Fruit fly (Drosophila melanogaster) whole organism, embryonic: ENCODE measurements around the gene CG32568.
A peak's percentile ranks its signal among the peaks of the same experiment; 100 is the strongest.

Experiments
- Abd-B ChIP-seq: fragments of 200-800 bp; sonication (Bioruptor generic); optimal IDR thresholded peaks from 2 replicates; lab custom pipeline; 2018; ENCODE audit warnings: missing biosample characterization, mild to moderate bottlenecking, missing genetic modification characterization, moderate library complexity
- Bteb2 ChIP-seq: fragments of 200-800 bp; sonication (Bioruptor generic); optimal IDR thresholded peaks from 2 replicates; lab custom pipeline; 2016; ENCODE audit warnings: missing biosample characterization, missing genetic modification characterization
- CG10267 ChIP-seq: fragments of 200-800 bp; sonication (Bioruptor generic); optimal IDR thresholded peaks from 2 replicates; lab custom pipeline; 2018; ENCODE audit warnings: missing biosample characterization, mild to moderate bottlenecking, missing genetic modification characterization, moderate library complexity
- CG1529 ChIP-seq: fragments of 200-800 bp; sonication (Bioruptor generic); optimal IDR thresholded peaks from 3 replicates; lab custom pipeline; 2018; ENCODE audit warnings: missing biosample characterization, missing genetic modification characterization
- CG15601 ChIP-seq: fragments of 200-800 bp; sonication (Bioruptor generic); optimal IDR thresholded peaks from 3 replicates; lab custom pipeline; 2019; ENCODE audit warnings: missing biosample characterization, mild to moderate bottlenecking, missing genetic modification characterization, moderate library complexity
- CG1602 ChIP-seq: fragments of 200-800 bp; sonication (Bioruptor generic); optimal IDR thresholded peaks from 3 replicates; lab custom pipeline; 2016; ENCODE audit warnings: missing biosample characterization, missing genetic modification characterization
- CG17328 ChIP-seq: fragments of 200-800 bp; sonication (Bioruptor generic); IDR thresholded peaks from 2 replicates; pipeline ENCODE4 v1.3.6; 2022; ENCODE audit warnings: missing biosample characterization, missing genetic modification characterization
- CG17361 ChIP-seq: fragments of 200-800 bp; sonication (Bioruptor generic); IDR thresholded peaks from 3 replicates; pipeline ENCODE4 v1.3.6; 2022; ENCODE audit warnings: missing biosample characterization, missing genetic modification characterization
- CG17568 ChIP-seq: fragments of 200-800 bp; sonication (Bioruptor generic); optimal IDR thresholded peaks from 2 replicates; lab custom pipeline; 2018; ENCODE audit warnings: missing biosample characterization, mild to moderate bottlenecking, missing genetic modification characterization, moderate library complexity
- CG17829 ChIP-seq: fragments of 200-800 bp; optimal IDR thresholded peaks from 2 replicates; lab custom pipeline; 2019; ENCODE audit warnings: missing biosample characterization, mild to moderate bottlenecking, missing genetic modification characterization, moderate library complexity
- CG2129 ChIP-seq: fragments of 200-800 bp; sonication (Bioruptor generic); IDR thresholded peaks from 2 replicates; pipeline ENCODE4 v1.3.6; 2022; ENCODE audit warnings: missing biosample characterization, missing genetic modification characterization; ENCODE audit not compliant: partially characterized antibody
- CG2202 ChIP-seq: fragments of 200-800 bp; sonication (Bioruptor generic); optimal IDR thresholded peaks from 2 replicates; lab custom pipeline; 2018; ENCODE audit warnings: missing biosample characterization, mild to moderate bottlenecking, missing genetic modification characterization
- CG31365 ChIP-seq: fragments of 200-800 bp; sonication (Bioruptor generic); optimal IDR thresholded peaks from 2 replicates; lab custom pipeline; 2018; ENCODE audit warnings: missing biosample characterization, mild to moderate bottlenecking, missing genetic modification characterization
- CG4360 ChIP-seq: fragments of 200-800 bp; sonication (Bioruptor generic); IDR thresholded peaks from 2 replicates; pipeline ENCODE4 v1.3.6; 2022; ENCODE audit warnings: missing biosample characterization, missing genetic modification characterization
- CG4707 ChIP-seq: fragments of 200-800 bp; sonication (Bioruptor generic); optimal IDR thresholded peaks from 2 replicates; lab custom pipeline; 2018; ENCODE audit warnings: missing biosample characterization, mild to moderate bottlenecking, missing genetic modification characterization, moderate library complexity
- CG7839 ChIP-seq: fragments of 200-800 bp; sonication (Bioruptor generic); optimal IDR thresholded peaks from 3 replicates; lab custom pipeline; 2018; ENCODE audit warnings: missing biosample characterization, mild to moderate bottlenecking, missing genetic modification characterization, moderate library complexity
- CG7987 ChIP-seq: fragments of 200-800 bp; sonication (Bioruptor generic); optimal IDR thresholded peaks from 2 replicates; lab custom pipeline; 2018; ENCODE audit warnings: missing biosample characterization, mild to moderate bottlenecking, missing genetic modification characterization, moderate library complexity
- CG8290 ChIP-seq, 3 experiments: fragments of 200-800 bp; sonication (Bioruptor generic); optimal IDR thresholded peaks; 2 replicates each; lab custom pipeline; 2016 to 2019; ENCODE audit warnings: missing biosample characterization in 3 of 3, missing genetic modification characterization in 3 of 3, mild to moderate bottlenecking in 2 of 3, moderate library complexity in 1 of 3
- CG8765 ChIP-seq: fragments of 200-800 bp; sonication (Bioruptor generic); IDR thresholded peaks from 2 replicates; pipeline ENCODE4 v1.3.6; 2022; ENCODE audit warnings: missing biosample characterization, missing genetic modification characterization
- CG9215 ChIP-seq: fragments of 200-800 bp; sonication (Bioruptor generic); IDR thresholded peaks from 2 replicates; pipeline ENCODE4 v1.3.6; 2022; ENCODE audit warnings: missing biosample characterization, missing genetic modification characterization
- Camta ChIP-seq: fragments of 200-800 bp; sonication (Bioruptor generic); optimal IDR thresholded peaks from 2 replicates; lab custom pipeline; 2016; ENCODE audit warnings: missing biosample characterization, missing genetic modification characterization
- Dfd ChIP-seq, 2 experiments: fragments of >200 bp; optimal IDR thresholded peaks; 2 replicates each; lab custom pipeline; 2017; ENCODE audit warnings: missing biosample characterization in 2 of 2, missing genetic modification characterization in 2 of 2
- Gug ChIP-seq: fragments of 200-800 bp; sonication (Bioruptor generic); IDR thresholded peaks from 4 replicates; pipeline ENCODE4 v1.3.6; 2022; ENCODE audit warnings: missing biosample characterization, missing genetic modification characterization
- HLH3B ChIP-seq: fragments of 200-800 bp; sonication (Bioruptor generic); IDR thresholded peaks from 2 replicates; pipeline ENCODE4 v1.3.6; 2022; ENCODE audit warnings: missing biosample characterization, missing genetic modification characterization
- Hmx ChIP-seq: fragments of 200-800 bp; sonication (Bioruptor generic); optimal IDR thresholded peaks from 2 replicates; lab custom pipeline; 2016; ENCODE audit warnings: missing biosample characterization, missing genetic modification characterization
- MBD-R2 ChIP-seq: fragments of 200-800 bp; sonication (Bioruptor generic); IDR thresholded peaks from 2 replicates; pipeline ENCODE4 v1.3.6; 2022; ENCODE audit warnings: missing biosample characterization, missing genetic modification characterization
- MESR4 ChIP-seq: fragments of 200-800 bp; sonication (Bioruptor generic); optimal IDR thresholded peaks from 2 replicates; lab custom pipeline; 2018; ENCODE audit warnings: missing biosample characterization, mild to moderate bottlenecking, missing genetic modification characterization, moderate library complexity
- Med ChIP-seq: fragments of 200-800 bp; sonication (Bioruptor generic); peaks from one replicate; lab custom pipeline; 2016; ENCODE audit warnings: missing biosample characterization, missing genetic modification characterization, mild to moderate bottlenecking, inconsistent platforms, moderate library complexity
- Mrtf ChIP-seq: fragments of 200-800 bp; sonication (Bioruptor generic); IDR thresholded peaks from 3 replicates; pipeline ENCODE4 v1.3.6; 2022; ENCODE audit warnings: missing biosample characterization, missing genetic modification characterization
- Six4 ChIP-seq: fragments of 200-800 bp; sonication (Bioruptor generic); optimal IDR thresholded peaks from 2 replicates; lab custom pipeline; 2016; ENCODE audit warnings: missing biosample characterization, missing genetic modification characterization
- Taf1 ChIP-seq: fragments of 200-800 bp; sonication (Bioruptor generic); IDR thresholded peaks from 2 replicates; pipeline ENCODE4 v1.3.6; 2022; ENCODE audit warnings: missing biosample characterization, missing genetic modification characterization
- Xrp1 ChIP-seq: fragments of 200-800 bp; sonication (Bioruptor generic); IDR thresholded peaks from 2 replicates; pipeline ENCODE4 v1.3.6; 2022; ENCODE audit warnings: missing biosample characterization, missing genetic modification characterization
- ato ChIP-seq: fragments of 200-800 bp; sonication (Bioruptor generic); IDR thresholded peaks from 2 replicates; pipeline ENCODE4 v1.3.6; 2022; ENCODE audit warnings: missing biosample characterization, missing genetic modification characterization; ENCODE audit not compliant: partially characterized antibody
- bcd ChIP-seq: fragments of 200-800 bp; sonication (Bioruptor generic); optimal IDR thresholded peaks from 2 replicates; lab custom pipeline; 2017; ENCODE audit warnings: missing biosample characterization, mild to moderate bottlenecking, missing genetic modification characterization
- chm ChIP-seq: fragments of 200-800 bp; sonication (Bioruptor generic); IDR thresholded peaks from 2 replicates; pipeline ENCODE4 v1.3.6; 2022; ENCODE audit warnings: missing biosample characterization, missing genetic modification characterization
- dan ChIP-seq: fragments of 200-800 bp; sonication (Bioruptor generic); IDR thresholded peaks from 2 replicates; pipeline ENCODE4 v1.3.6; 2022; ENCODE audit warnings: missing biosample characterization, missing genetic modification characterization
- eve ChIP-seq, 2 experiments: fragments of >200 bp; optimal IDR thresholded peaks; 2 replicates each; lab custom pipeline; 2017; ENCODE audit warnings: missing biosample characterization in 2 of 2, missing genetic modification characterization in 2 of 2
- ftz-f1 ChIP-seq: fragments of 200-800 bp; sonication (Bioruptor generic); optimal IDR thresholded peaks from 2 replicates; lab custom pipeline; 2016; ENCODE audit warnings: missing biosample characterization, missing genetic modification characterization
- hbn ChIP-seq: fragments of 200-800 bp; sonication (Bioruptor generic); IDR thresholded peaks from 2 replicates; pipeline ENCODE4 v1.3.6; 2022; ENCODE audit warnings: missing biosample characterization, missing genetic modification characterization; ENCODE audit not compliant: partially characterized antibody
- hkb ChIP-seq, 2 experiments: fragments of 200-800 bp in 1 of 2; fragments of >200 bp in 1 of 2; sonication (Bioruptor generic) in 1 of 2; IDR thresholded peaks in 1 of 2; optimal IDR thresholded peaks in 1 of 2; 2 replicates each; pipeline versions ENCODE4 v1.3.6 to Lab custom; 2017 to 2022; ENCODE audit warnings: missing biosample characterization in 1 of 2, missing genetic modification characterization in 1 of 2
- lab ChIP-seq: fragments of 200-800 bp; sonication (Bioruptor generic); optimal IDR thresholded peaks from 3 replicates; lab custom pipeline; 2017; ENCODE audit warnings: missing biosample characterization, missing genetic modification characterization, mild to moderate bottlenecking, moderate library complexity, missing genetic modification reagents
- lola ChIP-seq, 3 experiments: fragments of >200 bp in 2 of 3; fragments of 200-800 bp in 1 of 3; sonication (Bioruptor generic) in 1 of 3; optimal IDR thresholded peaks; 2 replicates each; lab custom pipeline; 2017 to 2019; ENCODE audit warnings: missing biosample characterization in 3 of 3, missing genetic modification characterization in 3 of 3, mild to moderate bottlenecking in 1 of 3, moderate library complexity in 1 of 3
- odd ChIP-seq: fragments of 200-800 bp; sonication (Bioruptor generic); optimal IDR thresholded peaks from 2 replicates; lab custom pipeline; 2017; ENCODE audit warnings: missing biosample characterization, mild to moderate bottlenecking, missing genetic modification characterization
- org-1 ChIP-seq: fragments of 200-800 bp; sonication (Bioruptor generic); optimal IDR thresholded peaks from 2 replicates; lab custom pipeline; 2017; ENCODE audit warnings: missing biosample characterization, missing genetic modification characterization
- phol ChIP-seq: fragments of 200-800 bp; sonication (Bioruptor generic); optimal IDR thresholded peaks from 3 replicates; lab custom pipeline; 2018; ENCODE audit warnings: missing biosample characterization, mild to moderate bottlenecking, missing genetic modification characterization, moderate library complexity
- stc ChIP-seq: fragments of 200-800 bp; sonication (Bioruptor generic); IDR thresholded peaks from 2 replicates; pipeline ENCODE4 v1.3.6; 2022; ENCODE audit warnings: missing biosample characterization, missing genetic modification characterization
- tio ChIP-seq: fragments of 200-800 bp; sonication (Bioruptor generic); optimal IDR thresholded peaks from 2 replicates; lab custom pipeline; 2017; ENCODE audit warnings: missing biosample characterization, missing genetic modification characterization, inconsistent platforms
- usp ChIP-seq: fragments of >200 bp; optimal IDR thresholded peaks from 2 replicates; lab custom pipeline; 2017; ENCODE audit warnings: missing biosample characterization, missing genetic modification characterization
- yki ChIP-seq: fragments of >200 bp; optimal IDR thresholded peaks from 3 replicates; lab custom pipeline; 2018

The CG32568 gene

DNA sequence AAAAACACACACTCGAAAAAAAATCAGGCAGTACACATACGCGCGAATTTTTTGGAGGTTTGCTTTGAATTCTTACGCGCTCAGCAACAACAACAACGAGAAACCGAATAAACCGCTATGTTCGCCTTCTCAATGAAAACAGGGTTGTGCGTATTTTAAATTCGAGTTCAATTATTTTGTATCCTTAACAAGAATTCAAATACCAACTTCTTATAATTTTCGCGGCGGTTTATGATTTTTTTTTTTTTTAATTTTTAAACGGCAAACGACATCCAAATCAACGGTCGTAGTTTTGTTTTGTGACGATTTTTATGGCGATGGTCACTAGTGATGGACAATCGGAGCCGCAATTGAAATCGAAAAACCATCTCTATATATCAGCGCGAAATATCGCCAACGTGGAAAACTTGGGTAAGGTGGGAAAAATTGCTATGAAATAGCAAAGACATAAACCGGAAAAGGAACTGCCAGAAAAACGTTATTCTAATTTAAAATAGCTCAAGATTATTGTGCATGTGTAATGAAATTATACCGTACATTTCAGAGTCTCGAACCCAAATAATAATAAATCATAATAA, 11.0 kb downstream of the CG32568 start, which contains the start of gene goe (continued):
- peak; percentile 84 for TF ChIP-seq lab (GFP tag; lab: Kevin White, UChicago)
- peak; percentile 63 for TF ChIP-seq odd (GFP tag; lab: Kevin White, UChicago)
- no peak for TF ChIP-seq hkb (optimal IDR thresholded peaks at IDR 0.05; lab: Kevin White, UChicago)
- TF ChIP-seq hkb (GFP tag; IDR thresholded peaks at IDR 0.05; lab: Robert Waterston, UW), result peak; percentile 68
- peak; percentile 88 for TF ChIP-seq chm (GFP tag; lab: Robert Waterston, UW)
- peak; percentile 43 for TF ChIP-seq CG31365 (tag; lab: Kevin White, UChicago)
- peak; percentile 82 for TF ChIP-seq CG17328 (GFP tag; lab: Robert Waterston, UW)
- peak; percentile 83 for TF ChIP-seq CG17568 (GFP tag; lab: Kevin White, UChicago)
- peak; percentile 6 for TF ChIP-seq CG1529 (GFP tag; lab: Kevin White, UChicago)
- TF ChIP-seq Taf1 (GFP tag; lab: Robert Waterston, UW), result peak; percentile 38; the same call in 1 of the 2 replicates
- TF ChIP-seq ftz-f1 (GFP tag; lab: Kevin White, UChicago), result peak; percentile 70
- peak; percentile 75 for TF ChIP-seq CG9215 (GFP tag; lab: Robert Waterston, UW)
- peak; percentile 61 for TF ChIP-seq CG2202 (tag; lab: Kevin White, UChicago)
- peak; percentile 63 for TF ChIP-seq CG8765
- peak; percentile 21 for TF ChIP-seq MESR4 (GFP tag; lab: Kevin White, UChicago)
- peak in 1 of 3 experiments; percentile 28 for TF ChIP-seq lola (GFP tag; optimal IDR thresholded peaks at IDR 0.05; lab: Kevin White, UChicago)
- TF ChIP-seq stc (GFP tag; lab: Robert Waterston, UW), result peak; percentile 60
- TF ChIP-seq dan (GFP tag; lab: Robert Waterston, UW), result no peak
- TF ChIP-seq Mrtf (GFP tag; lab: Robert Waterston, UW), result peak; percentile 74
- no peak for TF ChIP-seq usp
- TF ChIP-seq CG4360 (GFP tag; lab: Robert Waterston, UW), result peak; percentile 74
- TF ChIP-seq Dfd (GFP tag; optimal IDR thresholded peaks at IDR 0.05; lab: Kevin White, UChicago), result no peak
- peak; percentile 81 for TF ChIP-seq Abd-B (GFP tag; lab: Kevin White, UChicago)
- peak; percentile 40 for TF ChIP-seq Six4 (GFP tag; lab: Kevin White, UChicago)
- peak; percentile 74 for TF ChIP-seq CG2129
- peak; percentile 67 for TF ChIP-seq MBD-R2 (GFP tag; lab: Robert Waterston, UW)
- TF ChIP-seq eve (GFP tag; optimal IDR thresholded peaks at IDR 0.05; lab: Kevin White, UChicago), result no peak
- peak; percentile 83 for TF ChIP-seq CG7987 (GFP tag; lab: Kevin White, UChicago)
- TF ChIP-seq Med (GFP tag; lab: Kevin White, UChicago), result peak; percentile 98
- peak; percentile 87 for TF ChIP-seq hbn (GFP tag; lab: Robert Waterston, UW)
- peak; percentile 63 for TF ChIP-seq ato (GFP tag; lab: Robert Waterston, UW)
- TF ChIP-seq Gug (GFP tag; lab: Robert Waterston, UW), result peak; percentile 81
- TF ChIP-seq phol, result peak; percentile 75
- TF ChIP-seq tio (GFP tag; lab: Kevin White, UChicago), result peak; percentile 68
- peak; percentile 42 for TF ChIP-seq Hmx (GFP tag; lab: Kevin White, UChicago)
- peak; percentile 54 for TF ChIP-seq Xrp1 (GFP tag; lab: Robert Waterston, UW)
- TF ChIP-seq CG17829 (tag; lab: Kevin White, UChicago), result peak; percentile 45
- no peak for TF ChIP-seq yki (lab: Kevin White, UChicago)
- TF ChIP-seq CG4707, result peak; percentile 63
- TF ChIP-seq CG15601, result peak; percentile 85
- TF ChIP-seq CG7839 (tag; lab: Kevin White, UChicago), result peak; percentile 66
- peak; percentile 85 for TF ChIP-seq bcd (GFP tag; lab: Kevin White, UChicago)
- peak; percentile 39; the same call in 2 of the 3 replicates for TF ChIP-seq CG17361 (GFP tag; lab: Robert Waterston, UW)
- peak; percentile 77 for TF ChIP-seq org-1 (GFP tag; lab: Kevin White, UChicago)
- TF ChIP-seq HLH3B (GFP tag; lab: Robert Waterston, UW), result peak; percentile 71
- peak; percentile 83 for TF ChIP-seq CG8290 (GFP tag; optimal IDR thresholded peaks at IDR 0.05; lab: Kevin White, UChicago)
- TF ChIP-seq CG8290 (tag; optimal IDR thresholded peaks at IDR 0.05; lab: Kevin White, UChicago), result peak in 1 of 2 experiments; percentile 90
- peak; percentile 70 for TF ChIP-seq CG1602 (GFP tag; lab: Kevin White, UChicago)
- TF ChIP-seq Camta, result peak; percentile 72
- peak; percentile 62 for TF ChIP-seq CG10267 (tag; lab: Kevin White, UChicago)
- TF ChIP-seq Bteb2, result peak; percentile 88
